Fruit fly (Drosophila melanogaster) whole organism, prepupa: ENCODE results near the gene BRWD3.
A peak's percentile ranks its signal among the peaks of the same experiment; 100 is the strongest.

Experiments used
- Blimp-1 ChIP-seq: fragments of 200-800 bp; sonication (Bioruptor generic); optimal IDR thresholded peaks from 3 replicates; lab custom pipeline; 2017; ENCODE audit warnings: missing biosample characterization, missing genetic modification characterization, mild to moderate bottlenecking, moderate library complexity, missing genetic modification reagents
- CG10631 ChIP-seq: fragments of 200-800 bp; sonication (Bioruptor generic); optimal IDR thresholded peaks from 2 replicates; lab custom pipeline; 2016; ENCODE audit warnings: missing biosample characterization, missing genetic modification characterization
- CG11294 ChIP-seq: fragments of 200-800 bp; sonication (Bioruptor generic); IDR thresholded peaks from 2 replicates; pipeline ENCODE4 v1.3.6; 2022; ENCODE audit warnings: missing biosample characterization, missing genetic modification characterization
- CG11762 ChIP-seq: fragments of 200-800 bp; sonication (Bioruptor generic); optimal IDR thresholded peaks from 3 replicates; lab custom pipeline; 2016; ENCODE audit warnings: missing biosample characterization, missing genetic modification characterization; ENCODE audit not compliant: insufficient read depth
- CG11902 ChIP-seq: fragments of 200-800 bp; sonication (Bioruptor generic); optimal IDR thresholded peaks from 3 replicates; lab custom pipeline; 2016; ENCODE audit warnings: missing biosample characterization, missing genetic modification characterization
- CG15336 ChIP-seq: fragments of 200-800 bp; sonication (Bioruptor generic); IDR thresholded peaks from 2 replicates; pipeline ENCODE4 v1.3.6; 2022; ENCODE audit warnings: missing biosample characterization, missing genetic modification characterization
- CG1621 ChIP-seq: fragments of 200-800 bp; sonication (Bioruptor generic); optimal IDR thresholded peaks from 3 replicates; lab custom pipeline; 2018; ENCODE audit warnings: missing biosample characterization, mild to moderate bottlenecking, missing genetic modification characterization
- CG16779 ChIP-seq: fragments of 200-800 bp; sonication (Bioruptor generic); optimal IDR thresholded peaks from 3 replicates; lab custom pipeline; 2017; ENCODE audit warnings: missing biosample characterization, mild to moderate bottlenecking, missing genetic modification characterization
- CG3032 ChIP-seq: fragments of 200-800 bp; optimal IDR thresholded peaks from 2 replicates; lab custom pipeline; 2019; ENCODE audit warnings: missing biosample characterization, mild to moderate bottlenecking, missing genetic modification characterization, moderate library complexity
- CG31627 ChIP-seq: fragments of 200-800 bp; sonication (Bioruptor generic); optimal IDR thresholded peaks from 3 replicates; lab custom pipeline; 2016; ENCODE audit warnings: missing biosample characterization, missing genetic modification characterization
- CG32006 ChIP-seq: fragments of 200-800 bp; sonication (Bioruptor generic); optimal IDR thresholded peaks from 3 replicates; lab custom pipeline; 2017; ENCODE audit warnings: missing biosample characterization, mild to moderate bottlenecking, missing genetic modification characterization
- CG3919 ChIP-seq: fragments of 200-800 bp; sonication (Bioruptor generic); optimal IDR thresholded peaks from 3 replicates; lab custom pipeline; 2016; ENCODE audit warnings: missing biosample characterization, missing genetic modification characterization
- CG6276 ChIP-seq: fragments of 200-800 bp; sonication (Bioruptor generic); optimal IDR thresholded peaks from 2 replicates; lab custom pipeline; 2017; ENCODE audit warnings: missing biosample characterization, mild to moderate bottlenecking, missing genetic modification characterization
- CG6792 ChIP-seq: fragments of 200-800 bp; sonication (Bioruptor generic); optimal IDR thresholded peaks from 3 replicates; lab custom pipeline; 2016; ENCODE audit warnings: missing biosample characterization, missing genetic modification characterization
- CG6808 ChIP-seq: fragments of 200-800 bp; sonication (Bioruptor generic); optimal IDR thresholded peaks from 3 replicates; lab custom pipeline; 2017; ENCODE audit warnings: missing biosample characterization, missing genetic modification characterization, mild to moderate bottlenecking, moderate library complexity, missing genetic modification reagents
- CG6854 ChIP-seq: fragments of 200-800 bp; sonication (Bioruptor generic); optimal IDR thresholded peaks from 2 replicates; lab custom pipeline; 2017; ENCODE audit warnings: missing biosample characterization, mild to moderate bottlenecking, missing genetic modification characterization
- CG8119 ChIP-seq: fragments of 200-800 bp; sonication (Bioruptor generic); IDR thresholded peaks from 3 replicates; pipeline ENCODE4 v1.3.6; 2022; ENCODE audit warnings: missing biosample characterization, missing genetic modification characterization
- CG8319 ChIP-seq: fragments of 200-800 bp; sonication (Bioruptor generic); optimal IDR thresholded peaks from 3 replicates; lab custom pipeline; 2016; ENCODE audit warnings: missing biosample characterization, missing genetic modification characterization
- Eip93F ChIP-seq: fragments of 200-800 bp; sonication (Bioruptor generic); optimal IDR thresholded peaks from 2 replicates; lab custom pipeline; 2016; ENCODE audit warnings: missing biosample characterization, mild to moderate bottlenecking, missing genetic modification characterization
- Gug ChIP-seq: fragments of 200-800 bp; sonication (Bioruptor generic); IDR thresholded peaks from 2 replicates; pipeline ENCODE4 v1.3.6; 2022; ENCODE audit warnings: missing biosample characterization, missing genetic modification characterization
- Hr4 ChIP-seq: fragments of 200-800 bp; sonication (Bioruptor generic); optimal IDR thresholded peaks from 3 replicates; lab custom pipeline; 2016; ENCODE audit warnings: missing biosample characterization, missing genetic modification characterization
- Lpt ChIP-seq: fragments of 200-800 bp; sonication (Bioruptor generic); optimal IDR thresholded peaks from 3 replicates; lab custom pipeline; 2016; ENCODE audit warnings: missing biosample characterization, missing genetic modification characterization
- Met ChIP-seq: fragments of 200-800 bp; sonication (Bioruptor generic); optimal IDR thresholded peaks from 3 replicates; lab custom pipeline; 2016; ENCODE audit warnings: missing biosample characterization, missing genetic modification characterization
- OdsH ChIP-seq: fragments of 200-800 bp; sonication (Bioruptor generic); optimal IDR thresholded peaks from 3 replicates; lab custom pipeline; 2016; ENCODE audit warnings: missing biosample characterization, missing genetic modification characterization
- Sox15 ChIP-seq: fragments of 200-800 bp; sonication (Bioruptor generic); optimal IDR thresholded peaks from 3 replicates; lab custom pipeline; 2016; ENCODE audit warnings: missing biosample characterization, missing genetic modification characterization
- achi ChIP-seq: fragments of 200-800 bp; sonication (Bioruptor generic); optimal IDR thresholded peaks from 3 replicates; lab custom pipeline; 2016; ENCODE audit warnings: missing biosample characterization, missing genetic modification characterization
- acj6 ChIP-seq: fragments of 200-800 bp; sonication (Bioruptor generic); optimal IDR thresholded peaks from 3 replicates; lab custom pipeline; 2016; ENCODE audit warnings: missing biosample characterization, missing genetic modification characterization
- cyc ChIP-seq: fragments of 200-800 bp; sonication (Bioruptor generic); optimal IDR thresholded peaks from 3 replicates; lab custom pipeline; 2016; ENCODE audit warnings: missing biosample characterization, missing genetic modification characterization
- dsx ChIP-seq: fragments of 200-800 bp; optimal IDR thresholded peaks from 3 replicates; lab custom pipeline; 2019; ENCODE audit warnings: missing biosample characterization, mild to moderate bottlenecking, missing genetic modification characterization, moderate library complexity; ENCODE audit not compliant: poor library complexity, severe bottlenecking
- esn ChIP-seq: fragments of 200-800 bp; sonication (Bioruptor generic); optimal IDR thresholded peaks from 2 replicates; lab custom pipeline; 2016; ENCODE audit warnings: missing biosample characterization, mild to moderate bottlenecking, missing genetic modification characterization, moderate library complexity
- fd59A ChIP-seq: fragments of 200-800 bp; sonication (Bioruptor generic); optimal IDR thresholded peaks from 2 replicates; lab custom pipeline; 2017; ENCODE audit warnings: missing biosample characterization, mild to moderate bottlenecking, missing genetic modification characterization, missing genetic modification reagents
- fd85E ChIP-seq: fragments of 200-800 bp; sonication (Bioruptor generic); optimal IDR thresholded peaks from 3 replicates; lab custom pipeline; 2016; ENCODE audit warnings: missing biosample characterization, missing genetic modification characterization
- fkh ChIP-seq: fragments of 200-800 bp; sonication (Bioruptor generic); optimal IDR thresholded peaks from 3 replicates; lab custom pipeline; 2017; ENCODE audit warnings: missing biosample characterization, mild to moderate bottlenecking, missing genetic modification characterization, moderate library complexity
- lz ChIP-seq: fragments of 200-800 bp; sonication (Bioruptor generic); optimal IDR thresholded peaks from 3 replicates; lab custom pipeline; 2016; ENCODE audit warnings: missing biosample characterization, missing genetic modification characterization
- net ChIP-seq: fragments of 200-800 bp; sonication (Bioruptor generic); optimal IDR thresholded peaks from 3 replicates; lab custom pipeline; 2016; ENCODE audit warnings: missing biosample characterization, missing genetic modification characterization
- pdm3 ChIP-seq: fragments of 200-800 bp; sonication (Bioruptor generic); optimal IDR thresholded peaks from 3 replicates; lab custom pipeline; 2016; ENCODE audit warnings: missing biosample characterization, missing genetic modification characterization
- salr ChIP-seq, 2 experiments: fragments of 200-800 bp; sonication (Bioruptor generic); optimal IDR thresholded peaks; 3 replicates each; lab custom pipeline; 2016 to 2018; ENCODE audit warnings: missing biosample characterization in 2 of 2, missing genetic modification characterization in 2 of 2, mild to moderate bottlenecking in 1 of 2
- svp ChIP-seq: fragments of 200-800 bp; sonication (Bioruptor generic); peaks from one replicate; lab custom pipeline; 2016; ENCODE audit warnings: missing biosample characterization, missing genetic modification characterization
- topi ChIP-seq: fragments of 200-800 bp; sonication (Bioruptor generic); optimal IDR thresholded peaks from 3 replicates; lab custom pipeline; 2016; ENCODE audit warnings: missing biosample characterization, missing genetic modification characterization
- vri ChIP-seq: fragments of 200-800 bp; sonication (Bioruptor generic); optimal IDR thresholded peaks from 3 replicates; lab custom pipeline; 2016; ENCODE audit warnings: missing biosample characterization, mild to moderate bottlenecking, missing genetic modification characterization

Gene BRWD3

DNA sequence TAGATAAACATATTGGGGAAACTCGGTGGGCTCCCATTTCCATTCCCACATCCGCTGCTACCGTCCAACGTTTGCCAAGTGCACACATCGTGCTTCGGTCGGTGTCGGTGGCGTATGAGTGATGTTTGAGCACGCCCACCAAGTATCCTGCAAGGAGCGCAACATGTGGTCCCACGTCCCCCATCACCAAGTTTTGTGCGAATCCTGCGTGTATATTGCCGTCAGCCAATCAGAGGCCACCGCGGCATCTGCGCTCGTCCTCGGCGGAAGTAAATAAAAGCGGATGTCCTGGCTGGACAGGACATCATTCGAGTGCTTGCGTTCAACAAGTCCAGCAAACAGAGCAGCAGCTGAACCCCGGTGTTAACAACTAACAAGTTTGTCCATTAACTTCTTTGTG lies 22.5 kb downstream of the BRWD3 start, which contains the start of gene Ms:
Gene Ms, plus strand, starts transcription at position 301 of the 400 bp plus-strand sequence.
- TF ChIP-seq fkh (GFP tag; lab: Kevin White, UChicago) (no peak), dsx (no peak), cyc (GFP tag; lab: Kevin White, UChicago) (no peak), lz (GFP tag; lab: Kevin White, UChicago) (no peak), CG15336 (no peak), CG8319 (GFP tag; lab: Kevin White, UChicago) (no peak), CG6276 (GFP tag; lab: Kevin White, UChicago) (no peak), CG8119 (GFP tag; lab: Robert Waterston, UW) (no peak), Gug (GFP tag; lab: Robert Waterston, UW) (no peak), CG16779 (tag; lab: Kevin White, UChicago) (no peak), topi (GFP tag; lab: Kevin White, UChicago) (no peak), Lpt (no peak), fd85E (GFP tag; lab: Kevin White, UChicago) (no peak), vri (GFP tag; lab: Kevin White, UChicago) (no peak), Sox15 (GFP tag; lab: Kevin White, UChicago) (no peak), Hr4 (GFP tag; lab: Kevin White, UChicago) (no peak), CG10631 (GFP tag; lab: Kevin White, UChicago) (no peak), CG6854 (no peak)
- TF ChIP-seq, all 60 proteins: peak for 0

dm6 chr3R:24348420-24349190 lies 29.8 kb downstream of the BRWD3 start, which contains the start of the genes CG5746 and CG6454:
TSS of gene CG5746 (minus strand) at chr3R:24348791.
TSS of gene CG6454 (plus strand) at chr3R:24349182.
- no peak for TF ChIP-seq achi (GFP tag; lab: Kevin White, UChicago)
- peak; percentile 79 for TF ChIP-seq CG31627 (GFP tag; lab: Kevin White, UChicago)
- TF ChIP-seq fkh (GFP tag; lab: Kevin White, UChicago), result no peak
- peak; percentile 75 for TF ChIP-seq lz (GFP tag; lab: Kevin White, UChicago)
- TF ChIP-seq CG8119 (GFP tag; lab: Robert Waterston, UW), result no peak
- TF ChIP-seq CG16779 (tag; lab: Kevin White, UChicago), result no peak
- no peak for TF ChIP-seq CG6808
- no peak for TF ChIP-seq fd59A (GFP tag; lab: Kevin White, UChicago)
- TF ChIP-seq Lpt, result no peak
- TF ChIP-seq net, result no peak
- no peak for TF ChIP-seq CG3919 (GFP tag; lab: Kevin White, UChicago)
- TF ChIP-seq topi (GFP tag; lab: Kevin White, UChicago), result no peak
- peak; percentile 61 for TF ChIP-seq cyc (GFP tag; lab: Kevin White, UChicago)
- no peak for TF ChIP-seq CG6792 (GFP tag; lab: Kevin White, UChicago)
- TF ChIP-seq Sox15 (GFP tag; lab: Kevin White, UChicago), result peak; percentile 47
- TF ChIP-seq svp, result no peak
- no peak for TF ChIP-seq Eip93F (GFP tag; lab: Kevin White, UChicago)
- TF ChIP-seq pdm3 (GFP tag; lab: Kevin White, UChicago), result no peak
- no peak for TF ChIP-seq CG1621
- TF ChIP-seq Met, result no peak
- no peak for TF ChIP-seq Blimp-1
- no peak for TF ChIP-seq CG32006 (GFP tag; lab: Kevin White, UChicago)
- TF ChIP-seq esn, result peak; percentile 76
- TF ChIP-seq CG11902, result peak; percentile 44
- TF ChIP-seq salr (GFP tag; optimal IDR thresholded peaks at IDR 0.05; lab: Kevin White, UChicago), result no peak
- TF ChIP-seq CG3032 (tag; lab: Kevin White, UChicago), result no peak
- TF ChIP-seq CG8319 (GFP tag; lab: Kevin White, UChicago), result no peak
- TF ChIP-seq CG11762 (GFP tag; lab: Kevin White, UChicago), result no peak
- 0 out of 2 replicates have a peak, but pooled peaks have one; percentile 9 for TF ChIP-seq Gug (GFP tag; lab: Robert Waterston, UW)
- no peak for TF ChIP-seq OdsH (GFP tag; lab: Kevin White, UChicago)
- no peak for TF ChIP-seq acj6
- peak; percentile 18; the same call in 1 of the 2 replicates for TF ChIP-seq CG11294
